Fruit fly (Drosophila melanogaster): ENCODE measurements around the gene CG7840.

- no peak for TF ChIP-seq aop (GFP tag; IDR thresholded peaks at IDR 0.05)
- TF ChIP-seq CG16779 (GFP tag; IDR thresholded peaks at IDR 0.05) = no peak
- no peak for TF ChIP-seq tna (GFP tag; IDR thresholded peaks at IDR 0.05; ENCODE audit: partially characterized antibody)
- TF ChIP-seq az2 (GFP tag; optimal IDR thresholded peaks at IDR 0.05) = no peak
- no peak for TF ChIP-seq CG18599 (GFP tag; optimal IDR thresholded peaks at IDR 0.05)
- TF ChIP-seq CG12391 (tag; optimal IDR thresholded peaks at IDR 0.05) = no peak
- TF ChIP-seq CG13775 (GFP tag; optimal IDR thresholded peaks at IDR 0.05) = no peak
- no peak for TF ChIP-seq CG32767 (GFP tag; IDR thresholded peaks at IDR 0.05)
- TF ChIP-seq CG5180 (GFP tag; optimal IDR thresholded peaks at IDR 0.05) = no peak
- TF ChIP-seq CG10321 (GFP tag; IDR thresholded peaks at IDR 0.05) = no peak
- no peak for TF ChIP-seq CG17612 (GFP tag; IDR thresholded peaks at IDR 0.05)
- TF ChIP-seq CG3163 (GFP tag; optimal IDR thresholded peaks at IDR 0.05) = no peak
- no peak for TF ChIP-seq ara (GFP tag; IDR thresholded peaks at IDR 0.05)
These were observed 21.8 kb downstream of the CG7840 start, which contains the start of gene CG14275 for dm6 chr2L:8327272-8327555.

All from whole organism, embryonic.